Comparison of ENCODE assay signal across 1 fruit fly cellular context in the genomic region with DNA sequence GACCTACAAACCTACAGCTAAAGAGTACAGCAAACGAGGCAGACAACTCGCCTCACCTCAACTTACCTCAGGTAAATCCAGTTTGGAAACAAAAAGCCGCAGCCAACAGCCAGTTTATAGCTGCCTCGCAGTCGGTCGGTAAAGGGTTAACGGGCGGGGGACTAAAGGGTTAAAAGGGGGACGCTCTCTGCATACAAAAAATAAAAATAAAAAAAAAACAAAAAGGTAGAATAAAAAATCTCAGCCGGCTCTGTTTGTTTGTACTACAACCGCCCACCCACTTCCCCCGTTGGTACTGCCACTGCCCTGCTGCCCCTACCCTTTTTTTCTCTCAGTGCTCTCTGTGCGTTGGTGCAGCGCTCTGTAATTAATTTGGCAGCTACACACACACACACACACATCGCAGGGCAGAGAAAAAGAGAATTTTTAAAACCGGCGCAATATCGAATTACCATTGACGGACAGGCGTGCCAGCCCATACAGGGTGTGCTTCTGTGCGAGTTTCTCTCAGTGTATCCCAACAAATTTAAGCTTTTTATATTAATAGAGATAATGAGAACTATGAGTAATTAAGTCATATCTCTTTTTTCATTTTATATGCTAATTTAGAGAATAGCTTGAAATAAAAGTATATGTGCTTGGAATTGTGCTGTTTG.
A peak's percentile ranks its signal among the peaks of the same experiment; 100 is the strongest.
TF ChIP-seq lines count a peak whose summit lies in the region.

No protein-coding gene starts in this region.

TF ChIP-seq in whole organism, embryonic, 481 proteins besides CTCF, POLR2A, EP300 and RAD21 (continued from another document and continues in another):
- TF ChIP-seq CG18619 (GFP tag; optimal IDR thresholded peaks at IDR 0.05; lab: Kevin White, UChicago) (no peak), CG2116 (GFP tag; optimal IDR thresholded peaks at IDR 0.05; lab: Kevin White, UChicago) (no peak), Ssrp (tag; optimal IDR thresholded peaks at IDR 0.05; lab: Kevin White, UChicago) (no peak), CG3726 (GFP tag; IDR thresholded peaks at IDR 0.05; lab: Robert Waterston, UW) (0 out of 3 replicates have a peak, but pooled peaks have one; percentile 43), Dip2 (GFP tag; IDR thresholded peaks at IDR 0.05; lab: Robert Waterston, UW) (no peak), yki (optimal IDR thresholded peaks at IDR 0.05; lab: Kevin White, UChicago) (no peak), sug (tag; optimal IDR thresholded peaks at IDR 0.05; lab: Kevin White, UChicago) (no peak), wor (GFP tag; IDR thresholded peaks at IDR 0.05; lab: Robert Waterston, UW) (peak; percentile 23; the same call in 1 of the 2 replicates), CG14965 (GFP tag; optimal IDR thresholded peaks at IDR 0.05; lab: Kevin White, UChicago; ENCODE audit: borderline replicate concordance) (no peak), Meics (GFP tag; optimal IDR thresholded peaks at IDR 0.05; lab: Kevin White, UChicago) (peak; percentile 37), Opbp (GFP tag; IDR thresholded peaks at IDR 0.05; lab: Robert Waterston, UW; ENCODE audit: partially characterized antibody) (no peak), sd (tag; optimal IDR thresholded peaks at IDR 0.05; lab: Kevin White, UChicago) (no peak), pita (GFP tag; optimal IDR thresholded peaks at IDR 0.05; lab: Kevin White, UChicago) (no peak), Sox100B (GFP tag; optimal IDR thresholded peaks at IDR 0.05; lab: Kevin White, UChicago) (peak; percentile 19), danr (GFP tag; IDR thresholded peaks at IDR 0.05; lab: Robert Waterston, UW) (0 out of 2 replicates have a peak, but pooled peaks have one; percentile 16), ase (GFP tag; IDR thresholded peaks at IDR 0.05; lab: Robert Waterston, UW) (peak; percentile 65; the same call in 1 of the 3 replicates), CG17328 (GFP tag; IDR thresholded peaks at IDR 0.05; lab: Robert Waterston, UW) (peak; percentile 69), en (GFP tag; optimal IDR thresholded peaks at IDR 0.05; lab: Kevin White, UChicago) (no peak), CG34224 (GFP tag; IDR thresholded peaks at IDR 0.05; lab: Robert Waterston, UW; ENCODE audit: partially characterized antibody) (no peak), CG10366 (GFP tag; IDR thresholded peaks at IDR 0.05; lab: Robert Waterston, UW) (peak; percentile 74), z (GFP tag; IDR thresholded peaks at IDR 0.05; lab: Robert Waterston, UW) (0 out of 3 replicates have a peak, but pooled peaks have one; percentile 56), ssp (GFP tag; IDR thresholded peaks at IDR 0.05; lab: Robert Waterston, UW) (peak; percentile 52; the same call in 1 of the 2 replicates), p53 (GFP tag; optimal IDR thresholded peaks at IDR 0.05; lab: Kevin White, UChicago) (no peak), CG10979 (tag; optimal IDR thresholded peaks at IDR 0.05; lab: Kevin White, UChicago) (no peak), CG18262 (tag; optimal IDR thresholded peaks at IDR 0.05; lab: Kevin White, UChicago) (no peak), fu2 (GFP tag; optimal IDR thresholded peaks at IDR 0.05; lab: Kevin White, UChicago) (no peak), abd-A (tag; optimal IDR thresholded peaks at IDR 0.05; lab: Kevin White, UChicago) (no peak), nmo (GFP tag; optimal IDR thresholded peaks at IDR 0.05; lab: Kevin White, UChicago) (peak; percentile 38), CG4854 (GFP tag; optimal IDR thresholded peaks at IDR 0.05; lab: Kevin White, UChicago) (no peak), Bteb2 (GFP tag; optimal IDR thresholded peaks at IDR 0.05; lab: Kevin White, UChicago) (no peak), da (GFP tag; optimal IDR thresholded peaks at IDR 0.05; lab: Kevin White, UChicago) (no peak), ash1 (GFP tag; optimal IDR thresholded peaks at IDR 0.05; lab: Kevin White, UChicago) (no peak), lov (optimal IDR thresholded peaks at IDR 0.05; lab: Kevin White, UChicago) (no peak), lov (GFP tag; IDR thresholded peaks at IDR 0.05; lab: Robert Waterston, UW) (no peak), MBD-R2 (GFP tag; IDR thresholded peaks at IDR 0.05; lab: Robert Waterston, UW) (0 out of 2 replicates have a peak, but pooled peaks have one; percentile 19), stwl (tag; optimal IDR thresholded peaks at IDR 0.05; lab: Kevin White, UChicago) (no peak), CG6689 (GFP tag; IDR thresholded peaks at IDR 0.05; lab: Robert Waterston, UW) (peak; percentile 75), Dp (GFP tag; optimal IDR thresholded peaks at IDR 0.05; lab: Kevin White, UChicago) (no peak), CG11560 (tag; IDR thresholded peaks at IDR 0.05; lab: Robert Waterston, UW) (no peak), vfl (GFP tag; optimal IDR thresholded peaks at IDR 0.05; lab: Kevin White, UChicago) (no peak), ara (GFP tag; IDR thresholded peaks at IDR 0.05; lab: Robert Waterston, UW) (no peak), Gsc (GFP tag; IDR thresholded peaks at IDR 0.05; lab: Robert Waterston, UW) (no peak), ham (GFP tag; IDR thresholded peaks at IDR 0.05; lab: Robert Waterston, UW) (0 out of 2 replicates have a peak, but pooled peaks have one; percentile 33), Ets97D (GFP tag; optimal IDR thresholded peaks at IDR 0.05; lab: Kevin White, UChicago) (no peak), CG7963 (GFP tag; IDR thresholded peaks at IDR 0.05; lab: Robert Waterston, UW; ENCODE audit: partially characterized antibody) (no peak), CG3407 (GFP tag; optimal IDR thresholded peaks at IDR 0.05; lab: Kevin White, UChicago) (no peak), Hmr (GFP tag; optimal IDR thresholded peaks at IDR 0.05; lab: Kevin White, UChicago) (peak; percentile 29), sc (optimal IDR thresholded peaks at IDR 0.05; lab: Kevin White, UChicago) (no peak), sc (GFP tag; optimal IDR thresholded peaks at IDR 0.05; lab: Kevin White, UChicago) (no peak), CG4328 (GFP tag; optimal IDR thresholded peaks at IDR 0.05; lab: Kevin White, UChicago) (no peak), CG2202 (tag; optimal IDR thresholded peaks at IDR 0.05; lab: Kevin White, UChicago) (no peak), klu (GFP tag; IDR thresholded peaks at IDR 0.05; lab: Robert Waterston, UW) (0 out of 2 replicates have a peak, but pooled peaks have one; percentile 18), CG1233 (GFP tag; optimal IDR thresholded peaks at IDR 0.05; lab: Kevin White, UChicago) (no peak), slbo (GFP tag; IDR thresholded peaks at IDR 0.05; lab: Robert Waterston, UW) (peak; percentile 79), CG12155 (GFP tag; optimal IDR thresholded peaks at IDR 0.05; lab: Kevin White, UChicago) (peak; percentile 4), Atf-2 (GFP tag; optimal IDR thresholded peaks at IDR 0.05; lab: Kevin White, UChicago) (no peak), Camta (GFP tag; optimal IDR thresholded peaks at IDR 0.05; lab: Kevin White, UChicago) (no peak), Nf-YB (GFP tag; optimal IDR thresholded peaks at IDR 0.05; lab: Kevin White, UChicago) (no peak), CG11085 (GFP tag; IDR thresholded peaks at IDR 0.05; lab: Robert Waterston, UW) (peak; percentile 22; the same call in 1 of the 2 replicates), hkb (optimal IDR thresholded peaks at IDR 0.05; lab: Kevin White, UChicago) (no peak), hkb (GFP tag; IDR thresholded peaks at IDR 0.05; lab: Robert Waterston, UW) (peak; percentile 80), CG7786 (GFP tag; optimal IDR thresholded peaks at IDR 0.05; lab: Kevin White, UChicago) (no peak), sisA (GFP tag; IDR thresholded peaks at IDR 0.05; lab: Robert Waterston, UW) (peak; percentile 79), zfh2 (GFP tag; optimal IDR thresholded peaks at IDR 0.05; lab: Kevin White, UChicago) (no peak), dpn (GFP tag; optimal IDR thresholded peaks at IDR 0.05; lab: Kevin White, UChicago) (peak; percentile 34 to 38), seq (GFP tag; IDR thresholded peaks at IDR 0.05; lab: Robert Waterston, UW) (peak; percentile 70; the same call in 1 of the 2 replicates), Poxn (GFP tag; IDR thresholded peaks at IDR 0.05; lab: Robert Waterston, UW) (0 out of 2 replicates have a peak, but pooled peaks have one; percentile 40), hb (GFP tag; IDR thresholded peaks at IDR 0.05; lab: Robert Waterston, UW; ENCODE audit: partially characterized antibody) (no peak), CG7839 (tag; optimal IDR thresholded peaks at IDR 0.05; lab: Kevin White, UChicago) (peak; percentile 20), Hey (tag; optimal IDR thresholded peaks at IDR 0.05; lab: Kevin White, UChicago) (no peak), Hsf (GFP tag; optimal IDR thresholded peaks at IDR 0.05; lab: Kevin White, UChicago) (no peak), CG1529 (GFP tag; optimal IDR thresholded peaks at IDR 0.05; lab: Kevin White, UChicago) (no peak), ab (GFP tag; optimal IDR thresholded peaks at IDR 0.05; lab: Kevin White, UChicago) (no peak), wdn (GFP tag; IDR thresholded peaks at IDR 0.05; lab: Robert Waterston, UW) (peak; percentile 62; the same call in 1 of the 2 replicates), pb (GFP tag; optimal IDR thresholded peaks at IDR 0.05; lab: Kevin White, UChicago) (no peak), trem (tag; optimal IDR thresholded peaks at IDR 0.05; lab: Kevin White, UChicago) (no peak), Ada2b (GFP tag; IDR thresholded peaks at IDR 0.05; lab: Robert Waterston, UW) (peak; percentile 78), dati (GFP tag; IDR thresholded peaks at IDR 0.05; lab: Robert Waterston, UW) (peak; percentile 59; the same call in 1 of the 2 replicates), pfk (GFP tag; optimal IDR thresholded peaks at IDR 0.05; lab: Kevin White, UChicago) (no peak), onecut (GFP tag; IDR thresholded peaks at IDR 0.05; lab: Robert Waterston, UW) (peak; percentile 36; the same call in 1 of the 2 replicates), CG12744 (GFP tag; optimal IDR thresholded peaks at IDR 0.05; lab: Kevin White, UChicago) (no peak), Dek (tag; optimal IDR thresholded peaks at IDR 0.05; lab: Kevin White, UChicago) (no peak), CG6683 (GFP tag; optimal IDR thresholded peaks at IDR 0.05; lab: Kevin White, UChicago) (no peak), CG2129 (GFP tag; IDR thresholded peaks at IDR 0.05; lab: Robert Waterston, UW; ENCODE audit: partially characterized antibody) (no peak), CG4617 (GFP tag; optimal IDR thresholded peaks at IDR 0.05; lab: Kevin White, UChicago; ENCODE audit: borderline replicate concordance) (no peak), so (GFP tag; IDR thresholded peaks at IDR 0.05; lab: Robert Waterston, UW) (peak; percentile 66; the same call in 1 of the 3 replicates), ac (GFP tag; optimal IDR thresholded peaks at IDR 0.05; lab: Kevin White, UChicago) (no peak), CG14014 (GFP tag; IDR thresholded peaks at IDR 0.05; lab: Robert Waterston, UW) (peak; percentile 60; the same call in 1 of the 2 replicates), CG10267 (tag; optimal IDR thresholded peaks at IDR 0.05; lab: Kevin White, UChicago) (no peak), CG9817 (tag; optimal IDR thresholded peaks at IDR 0.05; lab: Kevin White, UChicago) (peak; percentile 2), CG3838 (GFP tag; optimal IDR thresholded peaks at IDR 0.05; lab: Kevin White, UChicago) (no peak), org-1 (GFP tag; optimal IDR thresholded peaks at IDR 0.05; lab: Kevin White, UChicago) (no peak), Fer1 (GFP tag; optimal IDR thresholded peaks at IDR 0.05; lab: Kevin White, UChicago) (no peak), ERR (GFP tag; optimal IDR thresholded peaks at IDR 0.05; lab: Kevin White, UChicago) (no peak), CG6791 (GFP tag; IDR thresholded peaks at IDR 0.05; lab: Robert Waterston, UW; ENCODE audit: partially characterized antibody) (no peak), CG12236 (GFP tag; optimal IDR thresholded peaks at IDR 0.05; lab: Kevin White, UChicago) (no peak), nau (GFP tag; optimal IDR thresholded peaks at IDR 0.05; lab: Kevin White, UChicago) (no peak), mam (GFP tag; optimal IDR thresholded peaks at IDR 0.05; lab: Kevin White, UChicago) (peak; percentile 23), ATbp (GFP tag; optimal IDR thresholded peaks at IDR 0.05; lab: Kevin White, UChicago) (peak; percentile 19), CG12299 (tag; optimal IDR thresholded peaks at IDR 0.05; lab: Kevin White, UChicago) (no peak), Nf-YA (GFP tag; IDR thresholded peaks at IDR 0.05; lab: Robert Waterston, UW) (peak; percentile 41; the same call in 1 of the 2 replicates), CG10147 (GFP tag; optimal IDR thresholded peaks at IDR 0.05; lab: Kevin White, UChicago) (no peak), CG10462 (GFP tag; optimal IDR thresholded peaks at IDR 0.05; lab: Kevin White, UChicago) (no peak), CG33213 (GFP tag; optimal IDR thresholded peaks at IDR 0.05; lab: Kevin White, UChicago) (no peak), HLH4C (GFP tag; IDR thresholded peaks at IDR 0.05; lab: Robert Waterston, UW; ENCODE audit: partially characterized antibody) (no peak), pzg (GFP tag; optimal IDR thresholded peaks at IDR 0.05; lab: Kevin White, UChicago) (no peak), aop (GFP tag; IDR thresholded peaks at IDR 0.05; lab: Robert Waterston, UW) (peak; percentile 47; the same call in 1 of the 2 replicates), eyg (GFP tag; optimal IDR thresholded peaks at IDR 0.05; lab: Kevin White, UChicago) (no peak), dysf (GFP tag; IDR thresholded peaks at IDR 0.05; lab: Robert Waterston, UW) (peak; percentile 71; the same call in 2 of the 3 replicates), CG4820 (GFP tag; optimal IDR thresholded peaks at IDR 0.05; lab: Kevin White, UChicago) (peak; percentile 6), CG6854 (GFP tag; optimal IDR thresholded peaks at IDR 0.05; lab: Kevin White, UChicago) (no peak), her (GFP tag; optimal IDR thresholded peaks at IDR 0.05; lab: Kevin White, UChicago) (no peak), CG4282 (GFP tag; optimal IDR thresholded peaks at IDR 0.05; lab: Kevin White, UChicago) (no peak), sens (GFP tag; lab: Kevin White, UChicago) (peak; percentile 90), prd (optimal IDR thresholded peaks at IDR 0.05; lab: Kevin White, UChicago) (no peak), prd (GFP tag; IDR thresholded peaks at IDR 0.05; lab: Robert Waterston, UW) (peak; percentile 82), CG7357 (GFP tag; IDR thresholded peaks at IDR 0.05; lab: Robert Waterston, UW) (peak; percentile 54; the same call in 1 of the 3 replicates), maf-S (GFP tag; optimal IDR thresholded peaks at IDR 0.05; lab: Kevin White, UChicago) (no peak), Bgb (GFP tag; IDR thresholded peaks at IDR 0.05; lab: Robert Waterston, UW; ENCODE audit: partially characterized antibody) (no peak), CG10209 (GFP tag; optimal IDR thresholded peaks at IDR 0.05; lab: Kevin White, UChicago) (peak; percentile 56), repo (GFP tag; optimal IDR thresholded peaks at IDR 0.05; lab: Kevin White, UChicago) (no peak), CrebB (tag; optimal IDR thresholded peaks at IDR 0.05; lab: Kevin White, UChicago) (no peak), Sry-β (GFP tag; optimal IDR thresholded peaks at IDR 0.05; lab: Kevin White, UChicago) (no peak)
